Worm (Caenorhabditis elegans) whole organism, L4 larva: ENCODE data around the gene srz-94.

Experiments used
- D1046.2 ChIP-seq: fragments of 200-800 bp; sonication (Bioruptor generic); IDR thresholded peaks from 2 replicates; pipeline ENCODE4 v1.3.6; 2022; ENCODE audit warnings: missing genetic modification characterization, missing compliant biosample characterization
- F10B5.3 ChIP-seq: sonication (generic microtip); optimal IDR thresholded peaks from 2 replicates; lab custom pipeline; 2016; ENCODE audit warnings: mild to moderate bottlenecking, missing genetic modification characterization, missing compliant biosample characterization
- F44E2.7 ChIP-seq: fragments of 200-800 bp; sonication (Bioruptor generic); IDR thresholded peaks from 2 replicates; pipeline ENCODE4 v2.1.2; 2022; ENCODE audit warnings: missing genetic modification characterization, missing compliant biosample characterization
- T20F7.1 ChIP-seq: fragments of 200-800 bp; sonication (Bioruptor generic); optimal IDR thresholded peaks from 2 replicates; lab custom pipeline; 2018; ENCODE audit warnings: mild to moderate bottlenecking, missing genetic modification characterization, missing compliant biosample characterization
- Y105C5A.15 ChIP-seq: fragments of 200-800 bp; sonication (Bioruptor generic); IDR thresholded peaks from 2 replicates; pipeline ENCODE4 v1.3.6; 2022; ENCODE audit warnings: missing genetic modification characterization, missing compliant biosample characterization
- Y48G9A.11 ChIP-seq: fragments of 200-800 bp; sonication (Bioruptor generic); IDR thresholded peaks from 2 replicates; pipeline ENCODE4 v1.3.6; 2022; ENCODE audit warnings: missing genetic modification reagents, missing genetic modification characterization, missing compliant biosample characterization
- Y75B8A.6 ChIP-seq: fragments of 200-800 bp; sonication (Bioruptor generic); IDR thresholded peaks from 2 replicates; pipeline ENCODE4 v1.3.6; 2022; ENCODE audit warnings: missing genetic modification reagents, missing genetic modification characterization, missing compliant biosample characterization
- attf-4 ChIP-seq: sonication (generic microtip); optimal IDR thresholded peaks from 3 replicates; lab custom pipeline; 2017; ENCODE audit warnings: missing biosample characterization, missing genetic modification characterization
- ceh-20 ChIP-seq: fragments of 200-800 bp; sonication (Bioruptor generic); IDR thresholded peaks from 2 replicates; pipeline ENCODE4 v1.3.6; 2022; ENCODE audit warnings: missing genetic modification reagents, missing genetic modification characterization, missing compliant biosample characterization
- ceh-32 ChIP-seq: sonication (generic microtip); optimal IDR thresholded peaks from 2 replicates; lab custom pipeline; 2016; ENCODE audit warnings: mild to moderate bottlenecking, missing genetic modification characterization, missing compliant biosample characterization; ENCODE audit not compliant: poor library complexity
- ces-1 ChIP-seq: fragments of 150-350 bp; sonication (generic microtip); optimal IDR thresholded peaks from 4 replicates; lab custom pipeline; 2014; ENCODE audit warnings: missing biosample characterization, missing genetic modification reagents, missing genetic modification characterization
- ctbp-1 ChIP-seq: fragments of 200-800 bp; sonication (Bioruptor generic); IDR thresholded peaks from 2 replicates; pipeline ENCODE4 v1.3.6; 2022; ENCODE audit warnings: missing genetic modification reagents, missing genetic modification characterization, missing compliant biosample characterization
- daf-12 ChIP-seq: fragments of 150-350 bp; optimal IDR thresholded peaks from 2 replicates; lab custom pipeline; 2014; ENCODE audit warnings: missing biosample characterization, missing genetic modification reagents, missing genetic modification characterization
- daf-19 ChIP-seq: fragments of 200-800 bp; sonication (Bioruptor generic); conservative IDR thresholded peaks from 2 replicates; pipeline ENCODE4 v1.3.6; 2022; ENCODE audit warnings: missing genetic modification characterization, missing compliant biosample characterization
- dmd-6 ChIP-seq: fragments of 200-800 bp; sonication (Bioruptor generic); IDR thresholded peaks from 2 replicates; pipeline ENCODE4 v1.3.6; 2022; ENCODE audit warnings: missing genetic modification reagents, missing genetic modification characterization, missing compliant biosample characterization
- dmd-8 ChIP-seq: fragments of 200-800 bp; sonication (Bioruptor generic); IDR thresholded peaks from 2 replicates; pipeline ENCODE4 v1.3.6; 2022; ENCODE audit warnings: missing genetic modification characterization, missing compliant biosample characterization
- dve-1 ChIP-seq: sonication (generic microtip); optimal IDR thresholded peaks from 2 replicates; lab custom pipeline; 2017; ENCODE audit warnings: antibody characterized with exemption, mild to moderate bottlenecking, missing genetic modification characterization, missing compliant biosample characterization; ENCODE audit not compliant: insufficient read depth
- egl-27 ChIP-seq: sonication (generic microtip); optimal IDR thresholded peaks from 3 replicates; lab custom pipeline; 2017; ENCODE audit warnings: missing biosample characterization, missing genetic modification reagents, missing genetic modification characterization
- fkh-10 ChIP-seq: fragments of 150-350 bp; optimal IDR thresholded peaks from 2 replicates; lab custom pipeline; 2014; ENCODE audit warnings: missing biosample characterization, missing genetic modification reagents, missing genetic modification characterization
- lin-1 ChIP-seq: fragments of 200-800 bp; sonication (Bioruptor generic); IDR thresholded peaks from 2 replicates; pipeline ENCODE4 v1.3.6; 2022; ENCODE audit warnings: missing genetic modification reagents, missing genetic modification characterization, missing compliant biosample characterization
- lin-29 ChIP-seq: fragments of 200-800 bp; sonication (Bioruptor generic); IDR thresholded peaks from 2 replicates; pipeline ENCODE4 v1.3.6; 2022; ENCODE audit warnings: missing genetic modification reagents, missing genetic modification characterization, missing compliant biosample characterization
- lir-3 ChIP-seq: sonication (generic microtip); optimal IDR thresholded peaks from 2 replicates; lab custom pipeline; 2016; ENCODE audit warnings: mild to moderate bottlenecking, missing genetic modification characterization, missing compliant biosample characterization
- mdt-29 ChIP-seq: fragments of 200-800 bp; sonication (Bioruptor generic); IDR thresholded peaks from 2 replicates; pipeline ENCODE4 v1.3.6; 2022; ENCODE audit warnings: missing genetic modification reagents, missing genetic modification characterization, missing compliant biosample characterization
- mep-1 ChIP-seq: fragments of 150-350 bp; sonication (generic microtip); optimal IDR thresholded peaks from 3 replicates; lab custom pipeline; 2014; ENCODE audit warnings: missing biosample characterization, missing genetic modification characterization
- mxl-3 ChIP-seq: fragments of 200-800 bp; sonication (Bioruptor generic); optimal IDR thresholded peaks from 2 replicates; lab custom pipeline; 2018; ENCODE audit warnings: mild to moderate bottlenecking, missing genetic modification characterization, missing compliant biosample characterization
- nhr-102 ChIP-seq: sonication (generic microtip); optimal IDR thresholded peaks from 2 replicates; lab custom pipeline; 2016; ENCODE audit warnings: mild to moderate bottlenecking, missing genetic modification characterization, moderate library complexity, missing compliant biosample characterization
- nhr-11 ChIP-seq: fragments of 150-350 bp; optimal IDR thresholded peaks from 2 replicates; lab custom pipeline; 2014; ENCODE audit warnings: missing biosample characterization, missing genetic modification characterization
- nhr-237 ChIP-seq: sonication (generic microtip); optimal IDR thresholded peaks from 2 replicates; lab custom pipeline; 2017; ENCODE audit warnings: missing biosample characterization, missing genetic modification characterization
- nhr-25 ChIP-seq: sonication (generic microtip); optimal IDR thresholded peaks from 2 replicates; lab custom pipeline; 2017; ENCODE audit warnings: missing genetic modification characterization, mild to moderate bottlenecking, missing compliant biosample characterization, antibody characterized with exemption, moderate library complexity, borderline replicate concordance; ENCODE audit not compliant: insufficient read depth
- nhr-28 ChIP-seq: fragments of 150-350 bp; optimal IDR thresholded peaks from 2 replicates; lab custom pipeline; 2014; ENCODE audit warnings: missing biosample characterization, missing genetic modification characterization
- nhr-42 ChIP-seq: fragments of 200-800 bp; sonication (Bioruptor generic); IDR thresholded peaks from 2 replicates; pipeline ENCODE4 v1.3.6; 2022; ENCODE audit warnings: missing genetic modification characterization, missing compliant biosample characterization
- nhr-76 ChIP-seq: fragments of 150-350 bp; optimal IDR thresholded peaks from 2 replicates; lab custom pipeline; 2014; ENCODE audit warnings: missing biosample characterization, missing genetic modification characterization
- nhr-77 ChIP-seq: fragments of 150-350 bp; optimal IDR thresholded peaks from 2 replicates; lab custom pipeline; 2014; ENCODE audit warnings: missing biosample characterization, missing genetic modification characterization
- pqm-1 ChIP-seq: sonication (generic microtip); optimal IDR thresholded peaks from 2 replicates; lab custom pipeline; 2017; ENCODE audit warnings: missing biosample characterization, missing genetic modification characterization
- saeg-2 ChIP-seq: fragments of 200-800 bp; sonication (Bioruptor generic); IDR thresholded peaks from 2 replicates; pipeline ENCODE4 v1.3.6; 2022; ENCODE audit warnings: missing genetic modification reagents, missing genetic modification characterization, missing compliant biosample characterization
- set-16 ChIP-seq: fragments of 200-800 bp; sonication (Bioruptor generic); IDR thresholded peaks from 2 replicates; pipeline ENCODE4 v1.3.6; 2022; ENCODE audit warnings: missing genetic modification reagents, missing genetic modification characterization, missing compliant biosample characterization
- skn-1 ChIP-seq: fragments of 150-350 bp; optimal IDR thresholded peaks from 2 replicates; lab custom pipeline; 2014; ENCODE audit warnings: missing biosample characterization, missing genetic modification characterization
- snpc-1.2 ChIP-seq: fragments of 200-800 bp; sonication (Bioruptor generic); IDR thresholded peaks from 2 replicates; pipeline ENCODE4 v1.3.6; 2022; ENCODE audit warnings: missing genetic modification reagents, missing genetic modification characterization, missing compliant biosample characterization
- spr-1 ChIP-seq: sonication (generic microtip); optimal IDR thresholded peaks from 2 replicates; lab custom pipeline; 2016; ENCODE audit warnings: mild to moderate bottlenecking, missing genetic modification characterization, missing compliant biosample characterization
- tag-97 ChIP-seq: fragments of 200-800 bp; sonication (Bioruptor generic); IDR thresholded peaks from 2 replicates; pipeline ENCODE4 v1.3.6; 2022; ENCODE audit warnings: missing genetic modification characterization, missing compliant biosample characterization
- unc-130 ChIP-seq: sonication (generic microtip); optimal IDR thresholded peaks from 2 replicates; lab custom pipeline; 2016; ENCODE audit warnings: missing genetic modification reagents, missing genetic modification characterization, missing compliant biosample characterization
- unc-62 ChIP-seq, 3 experiments: fragments of 150-350 bp in 1 of 3; sonication (generic microtip); optimal IDR thresholded peaks in 2 of 3; peaks in 1 of 3; 1 replicate in 1 of 3; 2 replicates in 2 of 3; lab custom pipeline; 2014 to 2017; ENCODE audit warnings: missing biosample characterization in 3 of 3, missing genetic modification characterization in 3 of 3, missing genetic modification reagents in 3 of 3, missing genotype in 1 of 3
- vab-7 ChIP-seq: fragments of 200-800 bp; sonication (Bioruptor generic); IDR thresholded peaks from 2 replicates; pipeline ENCODE4 v1.3.6; 2022; ENCODE audit warnings: missing genetic modification reagents, missing genetic modification characterization, missing compliant biosample characterization
- zip-2 ChIP-seq: fragments of 150-350 bp; optimal IDR thresholded peaks from 2 replicates; lab custom pipeline; 2014; ENCODE audit warnings: missing biosample characterization, missing genetic modification characterization
- ztf-7 ChIP-seq: fragments of 150-350 bp; optimal IDR thresholded peaks from 2 replicates; lab custom pipeline; 2014; ENCODE audit warnings: missing biosample characterization, missing genetic modification characterization

Gene srz-94

DNA sequence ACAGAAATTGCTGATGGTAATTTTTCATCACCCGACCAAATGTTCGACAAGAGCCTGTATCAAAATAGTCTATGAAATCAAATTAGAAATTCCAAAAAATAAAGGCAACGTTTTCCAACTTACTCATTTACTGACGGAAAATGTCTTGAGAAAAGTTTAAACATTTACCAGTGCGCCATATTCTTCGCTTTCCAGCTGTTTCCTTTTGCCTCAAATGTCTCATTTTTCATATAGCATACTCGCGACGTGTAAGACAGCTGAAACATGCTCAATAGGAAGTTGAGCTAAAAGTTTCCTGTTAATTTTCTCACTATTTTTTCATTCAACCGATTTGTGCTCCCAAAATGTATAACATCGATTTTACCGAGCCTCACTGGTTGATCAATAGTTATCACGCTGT lies 24.2 kb upstream of the srz-94 start, which contains the start of gene sri-66:
Gene sri-66, plus strand, starts transcription at position 301 of the 400 bp plus-strand sequence.
- TF ChIP-seq mdt-29 (no peak), saeg-2 (GFP tag; lab: Robert Waterston, UW) (no peak), nhr-11 (tag; lab: Kevin White, UChicago) (no peak)

ce11 chrV:17044500-17044899 lies 8.8 kb upstream of the srz-94 start, which contains the start of gene F28B1.2:
TSS of gene F28B1.2 (plus strand) at chrV:17044800.
- TF ChIP-seq vab-7 (no peak), unc-62 (GFP tag; optimal IDR thresholded peaks at IDR 0.05 in 1 of 2; lab: Kevin White, UChicago) (no peak), unc-62 (tag; optimal IDR thresholded peaks at IDR 0.05; lab: Kevin White, UChicago) (no peak), snpc-1.2 (GFP tag; lab: Robert Waterston, UW) (no peak), daf-19 (GFP tag; lab: Robert Waterston, UW) (no peak), ceh-32 (tag; lab: Kevin White, UChicago) (no peak), nhr-237 (tag; lab: Kevin White, UChicago) (no peak), F10B5.3 (tag; lab: Kevin White, UChicago) (no peak), unc-130 (GFP tag; lab: Kevin White, UChicago) (no peak), daf-12 (no peak), fkh-10 (GFP tag; lab: Kevin White, UChicago) (no peak), ctbp-1 (no peak), dve-1 (tag; lab: Kevin White, UChicago) (no peak), zip-2 (tag; lab: Kevin White, UChicago) (no peak), Y105C5A.15 (GFP tag; lab: Robert Waterston, UW) (no peak), nhr-42 (no peak), D1046.2 (GFP tag; lab: Robert Waterston, UW) (no peak), T20F7.1 (no peak)
- TF ChIP-seq, all 104 proteins: peak for 0

DNA sequence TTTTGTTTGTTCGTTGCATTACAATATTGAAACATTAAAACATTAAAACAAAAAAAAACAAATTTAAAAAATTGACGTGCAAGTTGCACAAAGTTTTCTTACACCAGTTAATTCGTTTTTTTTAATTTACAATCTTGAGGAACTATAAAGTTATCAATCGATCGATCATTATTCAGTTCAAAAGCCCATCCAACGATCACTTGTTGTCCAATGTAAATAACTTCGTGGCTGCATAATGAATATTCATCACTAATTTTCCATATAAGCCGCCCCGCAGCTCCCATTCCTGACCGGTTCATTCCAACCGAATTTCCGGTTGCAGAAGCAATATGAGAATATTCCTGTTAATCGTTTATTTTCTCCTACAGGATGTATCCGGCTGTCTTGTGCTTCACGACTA lies 6.5 kb upstream of the srz-94 start, which contains the start of gene hpo-33:
Gene hpo-33, plus strand, starts transcription at position 301 of the 400 bp plus-strand sequence.
- TF ChIP-seq ceh-20 (GFP tag; lab: Robert Waterston, UW) (no peak), nhr-28 (tag; lab: Kevin White, UChicago) (no peak), nhr-76 (tag; lab: Kevin White, UChicago) (no peak), mdt-29 (no peak), snpc-1.2 (GFP tag; lab: Robert Waterston, UW) (no peak), lin-29 (GFP tag; lab: Robert Waterston, UW) (no peak), Y48G9A.11 (GFP tag; lab: Robert Waterston, UW) (no peak), Y75B8A.6 (GFP tag; lab: Robert Waterston, UW) (no peak), tag-97 (GFP tag; lab: Robert Waterston, UW) (no peak), nhr-102 (tag; lab: Kevin White, UChicago) (no peak), Y105C5A.15 (GFP tag; lab: Robert Waterston, UW) (no peak), attf-4 (tag; lab: Kevin White, UChicago) (no peak), nhr-77 (tag; lab: Kevin White, UChicago) (no peak), pqm-1 (tag; lab: Kevin White, UChicago) (no peak), spr-1 (tag; lab: Kevin White, UChicago) (no peak), lin-1 (GFP tag; lab: Robert Waterston, UW) (no peak), ztf-7 (tag; lab: Kevin White, UChicago) (no peak), ces-1 (GFP tag; lab: Kevin White, UChicago) (no peak), F44E2.7 (no peak)

ce11 chrV:17030430-17030829 lies 5.3 kb downstream of the srz-94 start:
- no peak for TF ChIP-seq egl-27 (tag; lab: Kevin White, UChicago)
- no peak for TF ChIP-seq Y105C5A.15 (GFP tag; lab: Robert Waterston, UW)
- TF ChIP-seq nhr-25 (tag; lab: Kevin White, UChicago) = no peak
- TF ChIP-seq nhr-102 (tag; lab: Kevin White, UChicago) = no peak
- no peak for TF ChIP-seq dmd-6 (GFP tag; lab: Robert Waterston, UW)
- TF ChIP-seq skn-1 (tag; lab: Kevin White, UChicago) = no peak
- no peak for TF ChIP-seq dve-1 (tag; lab: Kevin White, UChicago)
- TF ChIP-seq lir-3 (tag; lab: Kevin White, UChicago) = no peak
- TF ChIP-seq dmd-8 (GFP tag; lab: Robert Waterston, UW) = no peak
- no peak for TF ChIP-seq nhr-42
- TF ChIP-seq mxl-3 (GFP tag; lab: Kevin White, UChicago) = no peak
- TF ChIP-seq nhr-11 (tag; lab: Kevin White, UChicago) = no peak
- no peak for TF ChIP-seq mep-1 (tag; lab: Kevin White, UChicago)
- no peak for TF ChIP-seq set-16
